Fruit fly (Drosophila melanogaster): Measurements from ENCODE around the gene PolH.

Gene PolH

dm6 chr3L:21953028-21954016 lies 11.7 kb upstream of the PolH start:
- no peak for TF ChIP-seq CG15269 (tag; optimal IDR thresholded peaks at IDR 0.05)
- no peak for TF ChIP-seq CG13424 (tag; optimal IDR thresholded peaks at IDR 0.05)
- TF ChIP-seq CG13296 (GFP tag; optimal IDR thresholded peaks at IDR 0.05): peak; percentile 15
- TF ChIP-seq Scr (GFP tag; IDR thresholded peaks at IDR 0.05; ENCODE audit: partially characterized antibody): peak; percentile 29; the same call in 1 of the 2 replicates
- TF ChIP-seq Bdp1 (GFP tag; optimal IDR thresholded peaks at IDR 0.05): no peak
- no peak for TF ChIP-seq Fer1 (GFP tag; optimal IDR thresholded peaks at IDR 0.05)
- TF ChIP-seq CG8478 (optimal IDR thresholded peaks at IDR 0.05): no peak
- 0 out of 2 replicates have a peak, but pooled peaks have one; percentile 7 for TF ChIP-seq CG14014 (GFP tag; IDR thresholded peaks at IDR 0.05)
- no peak for TF ChIP-seq HLHmδ (GFP tag; optimal IDR thresholded peaks at IDR 0.05)
- no peak for TF ChIP-seq Elba2 (GFP tag; optimal IDR thresholded peaks at IDR 0.05)
- TF ChIP-seq HHEX (GFP tag; optimal IDR thresholded peaks at IDR 0.05): no peak
- no peak for TF ChIP-seq CG9876 (GFP tag; optimal IDR thresholded peaks at IDR 0.05)
- TF ChIP-seq sens (GFP tag): peak; percentile 37
- no peak for TF ChIP-seq pb (GFP tag; optimal IDR thresholded peaks at IDR 0.05)
- no peak for TF ChIP-seq maf-S (GFP tag; optimal IDR thresholded peaks at IDR 0.05)
- TF ChIP-seq Dip2 (GFP tag; IDR thresholded peaks at IDR 0.05): peak; percentile 82
- TF ChIP-seq CG13894 (tag; optimal IDR thresholded peaks at IDR 0.05): peak; percentile 73
- no peak for TF ChIP-seq otp (GFP tag; IDR thresholded peaks at IDR 0.05)
- no peak for TF ChIP-seq Adf1 (GFP tag; IDR thresholded peaks at IDR 0.05)
- no peak for TF ChIP-seq p53 (GFP tag; optimal IDR thresholded peaks at IDR 0.05)
- peak; percentile 91 for TF ChIP-seq CTCF (GFP tag; optimal IDR thresholded peaks at IDR 0.05)
- no peak for TF ChIP-seq CG1024 (GFP tag; IDR thresholded peaks at IDR 0.05)
- TF ChIP-seq CG13287 (GFP tag; IDR thresholded peaks at IDR 0.05; ENCODE audit: partially characterized antibody): peak; percentile 33; the same call in 1 of the 2 replicates
- no peak for TF ChIP-seq hb (GFP tag; IDR thresholded peaks at IDR 0.05; ENCODE audit: partially characterized antibody)
- TF ChIP-seq crp (GFP tag; optimal IDR thresholded peaks at IDR 0.05): peak in 1 of 2 experiments; percentile 21
- peak; percentile 20 for TF ChIP-seq ftz-f1 (GFP tag; optimal IDR thresholded peaks at IDR 0.05)
- no peak for TF ChIP-seq CG4424 (GFP tag; optimal IDR thresholded peaks at IDR 0.05)
- TF ChIP-seq eyg (GFP tag; optimal IDR thresholded peaks at IDR 0.05): no peak
- no peak for TF ChIP-seq zfh2 (GFP tag; optimal IDR thresholded peaks at IDR 0.05)
- TF ChIP-seq Med (GFP tag): peak; percentile 46
- TF ChIP-seq Dll (GFP tag; IDR thresholded peaks at IDR 0.05; ENCODE audit: partially characterized antibody): peak; percentile 60
- TF ChIP-seq CG30431 (GFP tag; optimal IDR thresholded peaks at IDR 0.05): no peak
- no peak for TF ChIP-seq lab (GFP tag; optimal IDR thresholded peaks at IDR 0.05)
- no peak for TF ChIP-seq ttk (GFP tag; IDR thresholded peaks at IDR 0.05)
- TF ChIP-seq CG42726 (GFP tag; IDR thresholded peaks at IDR 0.05; ENCODE audit: partially characterized antibody): 0 out of 2 replicates have a peak, but pooled peaks have one; percentile 31
- peak; percentile 40; the same call in 1 of the 2 replicates for TF ChIP-seq unc-4 (GFP tag; IDR thresholded peaks at IDR 0.05; ENCODE audit: partially characterized antibody)
- no peak for TF ChIP-seq CG14710 (tag; optimal IDR thresholded peaks at IDR 0.05)
- no peak for TF ChIP-seq Optix (GFP tag; IDR thresholded peaks at IDR 0.05)
- TF ChIP-seq NFAT (GFP tag; IDR thresholded peaks at IDR 0.05): no peak
- peak; percentile 85 for TF ChIP-seq CG2199 (GFP tag; IDR thresholded peaks at IDR 0.05)
- no peak for TF ChIP-seq CG11456 (GFP tag; IDR thresholded peaks at IDR 0.05)
- TF ChIP-seq Six4 (GFP tag; optimal IDR thresholded peaks at IDR 0.05): no peak
- TF ChIP-seq ATbp (GFP tag; optimal IDR thresholded peaks at IDR 0.05): no peak
- TF ChIP-seq CG18599 (GFP tag; optimal IDR thresholded peaks at IDR 0.05): no peak
- no peak for TF ChIP-seq twi (tag; optimal IDR thresholded peaks at IDR 0.05)
- TF ChIP-seq lov (optimal IDR thresholded peaks at IDR 0.05): no peak
- TF ChIP-seq lov (GFP tag; IDR thresholded peaks at IDR 0.05): 0 out of 3 replicates have a peak, but pooled peaks have one; percentile 30
- TF ChIP-seq caup (GFP tag; optimal IDR thresholded peaks at IDR 0.05; ENCODE audit: severe bottlenecking): no peak
- TF ChIP-seq CG14965 (GFP tag; optimal IDR thresholded peaks at IDR 0.05; ENCODE audit: borderline replicate concordance): no peak
